Worm (Caenorhabditis elegans) whole organism, L1 larva: Measurements from ENCODE around the gene msp-81.

Source experiments
- elt-3 ChIP-seq, 6 experiments: fragments of 150-350 bp in 1 of 6; sonication (generic microtip); optimal IDR thresholded peaks; 2 replicates each; lab custom pipeline; 2017 to 2018; ENCODE audit warnings: missing biosample characterization in 6 of 6, missing genetic modification characterization in 6 of 6, inconsistent platforms in 1 of 6
- tbx-2 ChIP-seq: sonication (generic microtip); optimal IDR thresholded peaks from 2 replicates; lab custom pipeline; 2016; ENCODE audit warnings: missing genetic modification characterization, missing compliant biosample characterization

ce11 chrIV:9864778-9865177 lies 28.6 kb upstream of the msp-81 start, which contains the start of the genes K07F5.15 and K07F5.22:
- TF ChIP-seq elt-3 (tag; optimal IDR thresholded peaks at IDR 0.05; lab: Kevin White, UChicago) (no peak), tbx-2 (tag; lab: Kevin White, UChicago) (no peak)
